Worm (Caenorhabditis elegans) whole organism, L1 larva: ENCODE results near the gene C14C6.6.

Source experiments
- dpl-1 ChIP-seq, 3 experiments: fragments of 150-350 bp in 2 of 3; sonication (generic microtip) in 1 of 3; optimal IDR thresholded peaks; 2 replicates each; lab custom pipeline; 2014 to 2017; ENCODE audit warnings: missing biosample characterization in 3 of 3, missing genetic modification characterization in 3 of 3, missing genetic modification reagents in 3 of 3
- lin-15B ChIP-seq: fragments of 150-350 bp; sonication (generic microtip); optimal IDR thresholded peaks from 3 replicates; lab custom pipeline; 2014; ENCODE audit warnings: missing biosample characterization, missing genetic modification characterization
- lin-35 ChIP-seq, 2 experiments: fragments of 150-350 bp; optimal IDR thresholded peaks; 2 replicates each; lab custom pipeline; 2014; ENCODE audit warnings: missing biosample characterization in 2 of 2, missing genetic modification characterization in 2 of 2, missing genetic modification reagents in 2 of 2
- nhr-19 ChIP-seq: fragments of 200-800 bp; sonication (Bioruptor generic); conservative IDR thresholded peaks from 2 replicates; pipeline ENCODE4 v1.3.6; 2022; ENCODE audit warnings: missing genetic modification characterization, missing compliant biosample characterization
- unc-62 ChIP-seq: fragments of 150-350 bp; optimal IDR thresholded peaks from 2 replicates; lab custom pipeline; 2014; ENCODE audit warnings: missing biosample characterization, missing genetic modification reagents, missing genetic modification characterization
- zag-1 ChIP-seq: fragments of 150-350 bp; optimal IDR thresholded peaks from 2 replicates; lab custom pipeline; 2014; ENCODE audit warnings: missing biosample characterization, missing genetic modification characterization
- zip-4 ChIP-seq: fragments of 200-800 bp; sonication (Bioruptor generic); optimal IDR thresholded peaks from 2 replicates; lab custom pipeline; 2018; ENCODE audit warnings: mild to moderate bottlenecking, missing genetic modification characterization, moderate library complexity, missing compliant biosample characterization

DNA sequence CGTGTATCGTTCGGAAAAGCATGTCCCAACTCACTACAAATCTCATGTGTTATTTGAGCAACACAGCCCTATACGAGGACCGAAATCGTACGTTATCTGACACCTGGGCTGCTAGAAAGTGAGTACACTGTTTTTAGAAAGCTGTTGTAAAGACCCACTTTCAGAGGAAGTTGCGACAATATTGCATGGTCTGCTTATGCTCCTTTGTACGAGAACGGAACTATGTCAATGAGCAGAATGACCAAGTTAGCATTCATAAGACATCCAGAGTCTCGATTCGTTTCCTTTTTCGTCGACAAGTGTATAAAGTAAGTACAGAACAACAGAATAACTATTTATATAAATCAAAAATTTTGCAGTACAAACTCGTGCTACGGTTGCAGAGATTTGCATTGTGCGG lies 29.0 kb upstream of the C14C6.6 start:
- TF ChIP-seq lin-15B, result no peak
- TF ChIP-seq nhr-19 (GFP tag; lab: Robert Waterston, UW), result no peak
- no peak for TF ChIP-seq lin-35 (GFP tag; optimal IDR thresholded peaks at IDR 0.05; lab: Kevin White, UChicago)
- no peak for TF ChIP-seq zip-4
- no peak for TF ChIP-seq dpl-1 (GFP tag; optimal IDR thresholded peaks at IDR 0.05; lab: Kevin White, UChicago)
- no peak for TF ChIP-seq unc-62
- no peak for TF ChIP-seq zag-1 (tag; lab: Kevin White, UChicago)
